Worm (Caenorhabditis elegans) whole organism, midembryonic: ENCODE results near the gene pix-1.

Source experiments
- T22C8.4 ChIP-seq: fragments of 200-800 bp; sonication (Bioruptor generic); IDR thresholded peaks from 2 replicates; pipeline ENCODE4 v1.3.6; 2022; ENCODE audit warnings: missing genetic modification characterization, missing compliant biosample characterization
- cog-1 ChIP-seq: sonication (generic microtip); optimal IDR thresholded peaks from 2 replicates; lab custom pipeline; 2016; ENCODE audit warnings: missing genetic modification characterization, missing compliant biosample characterization
- flt-1 ChIP-seq: fragments of 200-800 bp; sonication (Bioruptor generic); IDR thresholded peaks from 2 replicates; pipeline ENCODE4 v1.3.6; 2022; ENCODE audit warnings: missing genetic modification characterization, missing compliant biosample characterization
- klf-2 ChIP-seq: fragments of 200-800 bp; sonication (Bioruptor generic); conservative IDR thresholded peaks from 2 replicates; pipeline ENCODE4 v1.3.6; 2022; ENCODE audit warnings: missing genetic modification reagents, missing genetic modification characterization, missing compliant biosample characterization
- med-1 ChIP-seq: sonication (generic microtip); optimal IDR thresholded peaks from 2 replicates; lab custom pipeline; 2017; ENCODE audit warnings: missing genetic modification characterization, mild to moderate bottlenecking, missing compliant biosample characterization, antibody characterized with exemption, missing genetic modification reagents; ENCODE audit not compliant: insufficient read depth
- ref-1 ChIP-seq: fragments of 200-800 bp; sonication (Bioruptor generic); conservative IDR thresholded peaks from 2 replicates; pipeline ENCODE4 v1.3.6; 2022; ENCODE audit warnings: missing genetic modification reagents, missing genetic modification characterization, missing compliant biosample characterization
- tab-1 ChIP-seq: fragments of 200-800 bp; sonication (Bioruptor generic); IDR thresholded peaks from 2 replicates; pipeline ENCODE4 v1.3.6; 2022; ENCODE audit warnings: missing genetic modification characterization, missing compliant biosample characterization
- ztf-23 ChIP-seq: fragments of 200-800 bp; sonication (Bioruptor generic); IDR thresholded peaks from 2 replicates; pipeline ENCODE4 v1.3.6; 2022; ENCODE audit warnings: missing genetic modification reagents, missing genetic modification characterization, missing compliant biosample characterization
- ztf-29 ChIP-seq: fragments of 200-800 bp; sonication (Bioruptor generic); IDR thresholded peaks from 2 replicates; pipeline ENCODE4 v1.3.6; 2022; ENCODE audit warnings: missing genetic modification reagents, missing genetic modification characterization, missing compliant biosample characterization

- no peak for TF ChIP-seq flt-1 (GFP tag; lab: Robert Waterston, UW)
- no peak for TF ChIP-seq ztf-23
- no peak for TF ChIP-seq cog-1 (tag; lab: Kevin White, UChicago)
- no peak for TF ChIP-seq med-1 (GFP tag; lab: Kevin White, UChicago)
- no peak for TF ChIP-seq tab-1 (GFP tag; lab: Robert Waterston, UW)
- no peak for TF ChIP-seq ref-1 (GFP tag; lab: Robert Waterston, UW)
- TF ChIP-seq ztf-29 (GFP tag; lab: Robert Waterston, UW) = no peak
- TF ChIP-seq klf-2 (GFP tag; lab: Robert Waterston, UW) = no peak
- TF ChIP-seq T22C8.4 (GFP tag; lab: Robert Waterston, UW) = no peak
These were observed 18.5 kb downstream of the pix-1 start for ce11 chrX:13745558-13745957.
